Fruit fly (Drosophila melanogaster) whole organism, embryonic: ENCODE results near the gene FoxL1.
A peak's percentile ranks its signal among the peaks of the same experiment; 100 is the strongest.

ENCODE experiments used
- Abd-B ChIP-seq: fragments of 200-800 bp; sonication (Bioruptor generic); optimal IDR thresholded peaks from 2 replicates; lab custom pipeline; 2018; ENCODE audit warnings: missing biosample characterization, mild to moderate bottlenecking, missing genetic modification characterization, moderate library complexity
- Adf1 ChIP-seq: fragments of 200-800 bp; sonication (Bioruptor generic); IDR thresholded peaks from 2 replicates; pipeline ENCODE4 v1.3.6; 2022; ENCODE audit warnings: missing biosample characterization, missing genetic modification characterization
- Atf-2 ChIP-seq: fragments of 200-800 bp; sonication (Bioruptor generic); optimal IDR thresholded peaks from 2 replicates; lab custom pipeline; 2016; ENCODE audit warnings: missing biosample characterization, missing genetic modification characterization
- Bteb2 ChIP-seq: fragments of 200-800 bp; sonication (Bioruptor generic); optimal IDR thresholded peaks from 2 replicates; lab custom pipeline; 2016; ENCODE audit warnings: missing biosample characterization, missing genetic modification characterization
- CG10959 ChIP-seq: fragments of 200-800 bp; sonication (Bioruptor generic); IDR thresholded peaks from 2 replicates; pipeline ENCODE4 v1.3.6; 2022; ENCODE audit warnings: missing biosample characterization, missing genetic modification characterization
- CG11093 ChIP-seq: fragments of 200-800 bp; sonication (Bioruptor generic); IDR thresholded peaks from 3 replicates; pipeline ENCODE4 v1.3.6; 2022; ENCODE audit warnings: missing biosample characterization, missing genetic modification characterization
- CG11247 ChIP-seq: fragments of 200-800 bp; sonication (Bioruptor generic); IDR thresholded peaks from 2 replicates; pipeline ENCODE4 v1.3.6; 2022; ENCODE audit warnings: missing biosample characterization, missing genetic modification characterization
- CG11723 ChIP-seq: fragments of 200-800 bp; sonication (Bioruptor generic); optimal IDR thresholded peaks from 2 replicates; lab custom pipeline; 2017; ENCODE audit warnings: missing biosample characterization, mild to moderate bottlenecking, missing genetic modification characterization
- CG12744 ChIP-seq: fragments of 200-800 bp; sonication (Bioruptor generic); optimal IDR thresholded peaks from 2 replicates; lab custom pipeline; 2016; ENCODE audit warnings: missing biosample characterization, missing genetic modification characterization
- CG13894 ChIP-seq: fragments of 200-800 bp; sonication (Bioruptor generic); optimal IDR thresholded peaks from 3 replicates; lab custom pipeline; 2018; ENCODE audit warnings: missing biosample characterization, mild to moderate bottlenecking, missing genetic modification characterization, moderate library complexity
- CG14710 ChIP-seq: fragments of 200-800 bp; sonication (Bioruptor generic); optimal IDR thresholded peaks from 3 replicates; lab custom pipeline; 2019; ENCODE audit warnings: missing biosample characterization, mild to moderate bottlenecking, missing genetic modification characterization, moderate library complexity
- CG18476 ChIP-seq: fragments of 200-800 bp; sonication (Bioruptor generic); optimal IDR thresholded peaks from 2 replicates; lab custom pipeline; 2016; ENCODE audit warnings: missing biosample characterization, mild to moderate bottlenecking, missing genetic modification characterization
- CG2116 ChIP-seq: fragments of 200-800 bp; sonication (Bioruptor generic); optimal IDR thresholded peaks from 3 replicates; lab custom pipeline; 2018; ENCODE audit warnings: missing biosample characterization, mild to moderate bottlenecking, missing genetic modification characterization
- CG2889 ChIP-seq: fragments of 200-800 bp; sonication (Bioruptor generic); IDR thresholded peaks from 3 replicates; pipeline ENCODE4 v1.3.6; 2022; ENCODE audit warnings: missing biosample characterization, missing genetic modification characterization
- CG31441 ChIP-seq: fragments of 200-800 bp; sonication (Bioruptor generic); IDR thresholded peaks from 2 replicates; pipeline ENCODE4 v1.3.6; 2022; ENCODE audit warnings: missing biosample characterization, missing genetic modification characterization
- CG4617 ChIP-seq: fragments of 200-800 bp; sonication (Bioruptor generic); optimal IDR thresholded peaks from 3 replicates; lab custom pipeline; 2016; ENCODE audit warnings: missing biosample characterization, missing genetic modification characterization, borderline replicate concordance
- CG4730 ChIP-seq: fragments of 200-800 bp; sonication (Bioruptor generic); IDR thresholded peaks from 2 replicates; pipeline ENCODE4 v1.3.6; 2022; ENCODE audit warnings: missing biosample characterization, missing genetic modification characterization
- CG4854 ChIP-seq: fragments of 200-800 bp; sonication (Bioruptor generic); optimal IDR thresholded peaks from 2 replicates; lab custom pipeline; 2016; ENCODE audit warnings: missing biosample characterization, missing genetic modification characterization, inconsistent platforms
- CG5180 ChIP-seq: fragments of 200-800 bp; sonication (Bioruptor generic); optimal IDR thresholded peaks from 3 replicates; lab custom pipeline; 2017; ENCODE audit warnings: missing biosample characterization, missing genetic modification characterization, mild to moderate bottlenecking, moderate library complexity, missing genetic modification reagents
- CG7271 ChIP-seq: fragments of 200-800 bp; sonication (Bioruptor generic); optimal IDR thresholded peaks from 2 replicates; lab custom pipeline; 2018; ENCODE audit warnings: missing biosample characterization, mild to moderate bottlenecking, missing genetic modification characterization, moderate library complexity
- CG7786 ChIP-seq: fragments of 200-800 bp; sonication (Bioruptor generic); optimal IDR thresholded peaks from 2 replicates; lab custom pipeline; 2016; ENCODE audit warnings: missing biosample characterization, missing genetic modification characterization
- CG9727 ChIP-seq: fragments of 200-800 bp; sonication (Bioruptor generic); optimal IDR thresholded peaks from 3 replicates; lab custom pipeline; 2017; ENCODE audit warnings: missing biosample characterization, mild to moderate bottlenecking, missing genetic modification characterization
- Dref ChIP-seq: fragments of 200-800 bp; sonication (Bioruptor generic); IDR thresholded peaks from 2 replicates; pipeline ENCODE4 v1.3.6; 2022; ENCODE audit warnings: missing biosample characterization, missing genetic modification characterization
- Eip74EF ChIP-seq, 2 experiments: fragments of 200-800 bp in 1 of 2; fragments of >200 bp in 1 of 2; sonication (Bioruptor generic) in 1 of 2; optimal IDR thresholded peaks; 2 replicates each; lab custom pipeline; 2017 to 2019; ENCODE audit warnings: missing biosample characterization in 2 of 2, missing genetic modification characterization in 2 of 2, mild to moderate bottlenecking in 1 of 2, moderate library complexity in 1 of 2
- HLHmδ ChIP-seq: fragments of 200-800 bp; sonication (Bioruptor generic); optimal IDR thresholded peaks from 2 replicates; lab custom pipeline; 2018; ENCODE audit warnings: missing biosample characterization, mild to moderate bottlenecking, missing genetic modification characterization, moderate library complexity
- Lim3 ChIP-seq: fragments of 200-800 bp; sonication (Bioruptor generic); IDR thresholded peaks from 2 replicates; pipeline ENCODE4 v1.3.6; 2022; ENCODE audit warnings: missing biosample characterization, missing genetic modification characterization
- MTF-1 ChIP-seq: fragments of 200-800 bp; sonication (Bioruptor generic); optimal IDR thresholded peaks from 2 replicates; lab custom pipeline; 2018; ENCODE audit warnings: missing biosample characterization, mild to moderate bottlenecking, missing genetic modification characterization, borderline replicate concordance
- NK7.1 ChIP-seq: fragments of 200-800 bp; sonication (Bioruptor generic); optimal IDR thresholded peaks from 3 replicates; lab custom pipeline; 2016; ENCODE audit warnings: missing biosample characterization, missing genetic modification characterization
- Nf-YC ChIP-seq: fragments of 200-800 bp; optimal IDR thresholded peaks from 3 replicates; lab custom pipeline; 2019; ENCODE audit warnings: missing biosample characterization, mild to moderate bottlenecking, missing genetic modification characterization, moderate library complexity
- Optix ChIP-seq: fragments of 200-800 bp; sonication (Bioruptor generic); IDR thresholded peaks from 3 replicates; pipeline ENCODE4 v1.3.6; 2022; ENCODE audit warnings: missing biosample characterization, missing genetic modification characterization
- Ptx1 ChIP-seq: fragments of 200-800 bp; sonication (Bioruptor generic); IDR thresholded peaks from 2 replicates; pipeline ENCODE4 v1.3.6; 2022; ENCODE audit warnings: missing biosample characterization, missing genetic modification characterization
- Spps ChIP-seq: fragments of 200-800 bp; sonication (Bioruptor generic); optimal IDR thresholded peaks from 2 replicates; lab custom pipeline; 2018; ENCODE audit warnings: missing biosample characterization, mild to moderate bottlenecking, missing genetic modification characterization
- Vsx1 ChIP-seq: fragments of 200-800 bp; sonication (Bioruptor generic); optimal IDR thresholded peaks from 2 replicates; lab custom pipeline; 2017; ENCODE audit warnings: missing biosample characterization, mild to moderate bottlenecking, missing genetic modification characterization, missing genetic modification reagents
- abd-A ChIP-seq: fragments of 200-800 bp; sonication (Bioruptor generic); optimal IDR thresholded peaks from 3 replicates; lab custom pipeline; 2019; ENCODE audit warnings: missing biosample characterization, mild to moderate bottlenecking, missing genetic modification characterization, moderate library complexity
- ash1 ChIP-seq: fragments of 200-800 bp; sonication (Bioruptor generic); optimal IDR thresholded peaks from 2 replicates; lab custom pipeline; 2018; ENCODE audit warnings: missing biosample characterization, mild to moderate bottlenecking, missing genetic modification characterization
- ato ChIP-seq: fragments of 200-800 bp; sonication (Bioruptor generic); IDR thresholded peaks from 2 replicates; pipeline ENCODE4 v1.3.6; 2022; ENCODE audit warnings: missing biosample characterization, missing genetic modification characterization; ENCODE audit not compliant: partially characterized antibody
- croc ChIP-seq: fragments of 200-800 bp; sonication (Bioruptor generic); conservative IDR thresholded peaks from 3 replicates; pipeline ENCODE4 v1.3.6; 2022; ENCODE audit warnings: missing biosample characterization, missing genetic modification characterization
- disco-r ChIP-seq: fragments of 200-800 bp; sonication (Bioruptor generic); optimal IDR thresholded peaks from 2 replicates; lab custom pipeline; 2016; ENCODE audit warnings: missing biosample characterization, missing genetic modification characterization
- fu2 ChIP-seq: fragments of 200-800 bp; sonication (Bioruptor generic); optimal IDR thresholded peaks from 2 replicates; lab custom pipeline; 2016; ENCODE audit warnings: missing biosample characterization, missing genetic modification characterization
- gcm2 ChIP-seq: fragments of 200-800 bp; sonication (Bioruptor generic); optimal IDR thresholded peaks from 2 replicates; lab custom pipeline; 2016; ENCODE audit warnings: missing biosample characterization, missing genetic modification characterization
- onecut ChIP-seq: fragments of 200-800 bp; sonication (Bioruptor generic); IDR thresholded peaks from 2 replicates; pipeline ENCODE4 v1.3.6; 2022; ENCODE audit warnings: missing biosample characterization, missing genetic modification characterization
- phol ChIP-seq: fragments of 200-800 bp; sonication (Bioruptor generic); optimal IDR thresholded peaks from 3 replicates; lab custom pipeline; 2018; ENCODE audit warnings: missing biosample characterization, mild to moderate bottlenecking, missing genetic modification characterization, moderate library complexity
- prd ChIP-seq, 3 experiments: fragments of >200 bp in 2 of 3; fragments of 200-800 bp in 1 of 3; sonication (Bioruptor generic) in 1 of 3; optimal IDR thresholded peaks in 2 of 3; IDR thresholded peaks in 1 of 3; 2 replicates in 2 of 3; 3 replicates in 1 of 3; pipeline versions ENCODE4 v1.3.6 to Lab custom; 2017 to 2022; ENCODE audit warnings: missing biosample characterization in 1 of 3, missing genetic modification characterization in 1 of 3
- schlank ChIP-seq: fragments of 200-800 bp; sonication (Bioruptor generic); optimal IDR thresholded peaks from 2 replicates; lab custom pipeline; 2018; ENCODE audit warnings: missing biosample characterization, mild to moderate bottlenecking, missing genetic modification characterization
- sens ChIP-seq: fragments of 200-800 bp; sonication (Bioruptor generic); peaks from one replicate; lab custom pipeline; 2016; ENCODE audit warnings: missing biosample characterization, missing genetic modification characterization
- stwl ChIP-seq: fragments of 200-800 bp; sonication (Bioruptor generic); optimal IDR thresholded peaks from 3 replicates; lab custom pipeline; 2018; ENCODE audit warnings: missing biosample characterization, mild to moderate bottlenecking, missing genetic modification characterization, moderate library complexity
- toy ChIP-seq: fragments of 200-800 bp; sonication (Bioruptor generic); IDR thresholded peaks from 2 replicates; pipeline ENCODE4 v1.3.6; 2022; ENCODE audit warnings: missing biosample characterization, missing genetic modification characterization
- vfl ChIP-seq: fragments of 200-800 bp; sonication (Bioruptor generic); optimal IDR thresholded peaks from 2 replicates; lab custom pipeline; 2016; ENCODE audit warnings: missing biosample characterization, missing genetic modification characterization
- wdn ChIP-seq: fragments of 200-800 bp; sonication (Bioruptor generic); IDR thresholded peaks from 2 replicates; pipeline ENCODE4 v1.3.6; 2022; ENCODE audit warnings: missing biosample characterization, missing genetic modification characterization
- wek ChIP-seq: fragments of 200-800 bp; sonication (Bioruptor generic); optimal IDR thresholded peaks from 3 replicates; lab custom pipeline; 2018; ENCODE audit warnings: missing biosample characterization, mild to moderate bottlenecking, missing genetic modification characterization, moderate library complexity
- zen2 ChIP-seq: fragments of 200-800 bp; sonication (Bioruptor generic); IDR thresholded peaks from 3 replicates; pipeline ENCODE4 v1.3.6; 2022; ENCODE audit warnings: missing biosample characterization, missing genetic modification characterization; ENCODE audit not compliant: partially characterized antibody

The FoxL1 gene

DNA sequence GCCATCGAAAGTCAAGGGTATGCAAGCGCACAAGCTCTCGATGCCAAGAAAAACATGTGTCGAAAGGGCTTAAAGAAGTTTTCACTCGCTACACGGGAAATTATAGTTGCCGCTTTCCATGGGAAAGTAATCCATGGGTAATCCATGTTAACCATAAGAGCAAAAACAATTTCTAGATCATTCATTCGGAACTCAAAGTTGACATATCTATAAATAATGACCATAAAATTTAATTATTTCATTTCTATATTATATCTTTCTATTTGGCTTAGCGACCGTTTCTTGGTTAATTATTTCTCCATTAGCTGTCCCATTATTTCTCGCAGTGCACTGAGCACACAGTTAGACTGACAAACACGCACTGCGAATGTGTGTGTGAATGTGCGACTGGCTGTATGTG is 18.0 kb upstream of the FoxL1 start (continued):
- TF ChIP-seq Atf-2 (GFP tag; lab: Kevin White, UChicago) = no peak
- TF ChIP-seq abd-A = no peak
- TF ChIP-seq Lim3 = no peak
- TF ChIP-seq CG13894 (tag; lab: Kevin White, UChicago) = no peak
- TF ChIP-seq CG7786 (GFP tag; lab: Kevin White, UChicago) = no peak
- no peak for TF ChIP-seq onecut (GFP tag; lab: Robert Waterston, UW)
- no peak for TF ChIP-seq zen2 (GFP tag; lab: Robert Waterston, UW)
- TF ChIP-seq CG2116 (GFP tag; lab: Kevin White, UChicago) = no peak
- peak; percentile 59 for TF ChIP-seq CG9727
- no peak for TF ChIP-seq Spps (tag; lab: Kevin White, UChicago)
- TF ChIP-seq CG7271 (tag; lab: Kevin White, UChicago) = no peak
- TF ChIP-seq Nf-YC = no peak
- TF ChIP-seq sens (GFP tag; lab: Kevin White, UChicago) = no peak
- TF ChIP-seq croc (GFP tag; lab: Robert Waterston, UW) = no peak
- TF ChIP-seq CG2889 (GFP tag; lab: Robert Waterston, UW) = no peak
- TF ChIP-seq Optix (GFP tag; lab: Robert Waterston, UW) = no peak
- TF ChIP-seq gcm2 (GFP tag; lab: Kevin White, UChicago) = no peak
- no peak for TF ChIP-seq CG14710 (tag; lab: Kevin White, UChicago)
- TF ChIP-seq Ptx1 (GFP tag; lab: Robert Waterston, UW) = 0 out of 2 replicates have a peak, but pooled peaks have one; percentile 9
- no peak for TF ChIP-seq vfl (GFP tag; lab: Kevin White, UChicago)
- no peak for TF ChIP-seq ash1
- TF ChIP-seq stwl (tag; lab: Kevin White, UChicago) = no peak
- no peak for TF ChIP-seq Dref (GFP tag; lab: Robert Waterston, UW)
- no peak for TF ChIP-seq CG4854 (GFP tag; lab: Kevin White, UChicago)
- TF ChIP-seq Adf1 (GFP tag; lab: Robert Waterston, UW) = no peak
- peak; percentile 16 for TF ChIP-seq Abd-B (GFP tag; lab: Kevin White, UChicago)
- TF ChIP-seq fu2 (GFP tag; lab: Kevin White, UChicago) = no peak
- no peak for TF ChIP-seq NK7.1 (GFP tag; lab: Kevin White, UChicago)
- no peak for TF ChIP-seq CG10959 (GFP tag; lab: Robert Waterston, UW)
- TF ChIP-seq HLHmδ (GFP tag; lab: Kevin White, UChicago) = no peak
- TF ChIP-seq Vsx1 (GFP tag; lab: Kevin White, UChicago) = no peak
- TF ChIP-seq CG4730 (GFP tag; lab: Robert Waterston, UW) = no peak
- no peak for TF ChIP-seq Eip74EF (GFP tag; optimal IDR thresholded peaks at IDR 0.05; lab: Kevin White, UChicago)
- TF ChIP-seq disco-r (GFP tag; lab: Kevin White, UChicago) = no peak
- TF ChIP-seq CG11247 = no peak
- peak; percentile 8 for TF ChIP-seq phol (tag; lab: Kevin White, UChicago)
- no peak for TF ChIP-seq MTF-1 (GFP tag; lab: Kevin White, UChicago)
- TF ChIP-seq CG4617 (GFP tag; lab: Kevin White, UChicago) = no peak
- TF ChIP-seq wek = no peak
- no peak for TF ChIP-seq ato
- TF ChIP-seq wdn = no peak
- no peak for TF ChIP-seq CG11723
- no peak for TF ChIP-seq CG11093 (GFP tag; lab: Robert Waterston, UW)
- TF ChIP-seq prd (optimal IDR thresholded peaks at IDR 0.05; lab: Kevin White, UChicago) = no peak
- TF ChIP-seq prd (GFP tag; IDR thresholded peaks at IDR 0.05; lab: Robert Waterston, UW) = peak; percentile 15; the same call in 1 of the 3 replicates
- no peak for TF ChIP-seq CG12744 (GFP tag; lab: Kevin White, UChicago)
- TF ChIP-seq CG18476 (GFP tag; lab: Kevin White, UChicago) = no peak
- TF ChIP-seq CG31441 (GFP tag; lab: Robert Waterston, UW) = peak; percentile 22; the same call in 1 of the 2 replicates
- TF ChIP-seq schlank (tag; lab: Kevin White, UChicago) = no peak
- TF ChIP-seq Bteb2 (GFP tag; lab: Kevin White, UChicago) = no peak
- TF ChIP-seq toy (GFP tag; lab: Robert Waterston, UW) = no peak
- TF ChIP-seq CG5180 (GFP tag; lab: Kevin White, UChicago) = no peak
